Fruit fly (Drosophila melanogaster) Kc167 (cell line): ENCODE data around the gene mats.

Source experiments
- Myc ChIP-seq: fragments of >200 bp; optimal IDR thresholded peaks from 2 replicates; lab custom pipeline; 2017; ENCODE audit warnings: missing external identifiers
- Sin3A ChIP-seq: fragments of >200 bp; optimal IDR thresholded peaks from 2 replicates; lab custom pipeline; 2018; ENCODE audit warnings: missing external identifiers
- h ChIP-seq: fragments of >200 bp; optimal IDR thresholded peaks from 3 replicates; lab custom pipeline; 2018; ENCODE audit warnings: missing external identifiers
- insv ChIP-seq: fragments of >200 bp; optimal IDR thresholded peaks from 3 replicates; lab custom pipeline; 2018; ENCODE audit warnings: missing external identifiers
- psq ChIP-seq: fragments of >200 bp; optimal IDR thresholded peaks from 2 replicates; lab custom pipeline; 2017; ENCODE audit warnings: missing external identifiers
- ttk ChIP-seq: sonication (Bioruptor generic); optimal IDR thresholded peaks from 2 replicates; lab custom pipeline; 2017; ENCODE audit warnings: missing external identifiers

The mats gene

DNA sequence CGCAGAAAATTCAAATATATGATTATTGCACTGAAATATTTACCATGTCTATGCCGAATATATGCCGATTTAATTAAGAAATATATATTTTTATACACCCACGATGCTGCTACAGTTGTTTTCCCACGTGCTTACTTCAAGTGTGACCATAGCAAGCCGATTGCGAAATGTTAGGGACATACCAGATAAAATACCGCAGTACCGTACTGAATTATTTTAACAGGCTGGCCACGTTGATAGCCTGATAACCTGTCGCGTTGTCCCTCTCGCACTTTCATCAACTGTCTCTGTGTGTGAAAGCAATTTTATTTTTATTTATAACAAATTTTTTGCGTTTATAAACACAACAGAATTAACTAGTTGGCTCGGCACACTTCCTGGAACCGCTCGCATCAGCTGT is at the start of gene mats, which contains the start of gene Nop56:
mats (plus strand) TSS at position 251 of the 400 bp plus-strand sequence.
Nop56 (minus strand) TSS at position 158 of the 400 bp plus-strand sequence.
- no peak for TF ChIP-seq h
- TF ChIP-seq ttk (lab: Kevin White, UChicago): no peak
- TF ChIP-seq Myc (lab: Kevin White, UChicago): no peak
- TF ChIP-seq psq: no peak
- no peak for TF ChIP-seq insv (lab: Kevin White, UChicago)
- TF ChIP-seq Sin3A: no peak

DNA sequence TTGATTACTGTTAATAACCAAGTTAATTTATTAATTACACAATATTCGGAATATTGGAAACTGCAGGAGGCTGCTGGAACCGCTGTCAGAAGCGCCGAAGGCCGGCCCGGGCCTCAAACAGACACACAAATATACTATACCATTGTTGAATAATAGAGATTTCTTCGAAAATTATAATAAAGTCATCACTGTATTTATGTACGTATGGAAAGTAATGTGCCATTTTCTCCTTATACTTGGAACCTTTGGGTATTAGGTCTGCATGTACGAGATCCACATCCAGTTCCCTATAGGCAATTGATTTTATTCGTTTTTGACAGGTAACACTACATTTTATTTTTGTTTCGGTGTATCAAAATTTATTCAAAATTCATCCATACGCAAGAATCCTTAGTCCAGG is 48.4 kb upstream of the mats start, which contains the start of gene CG7069:
CG7069 (plus strand) TSS at position 301 of the 400 bp plus-strand sequence.
- TF ChIP-seq h: no peak
- TF ChIP-seq insv (lab: Kevin White, UChicago): no peak
- TF ChIP-seq psq: no peak
- no peak for TF ChIP-seq Sin3A
- no peak for TF ChIP-seq Myc (lab: Kevin White, UChicago)
- no peak for TF ChIP-seq ttk (lab: Kevin White, UChicago)

DNA sequence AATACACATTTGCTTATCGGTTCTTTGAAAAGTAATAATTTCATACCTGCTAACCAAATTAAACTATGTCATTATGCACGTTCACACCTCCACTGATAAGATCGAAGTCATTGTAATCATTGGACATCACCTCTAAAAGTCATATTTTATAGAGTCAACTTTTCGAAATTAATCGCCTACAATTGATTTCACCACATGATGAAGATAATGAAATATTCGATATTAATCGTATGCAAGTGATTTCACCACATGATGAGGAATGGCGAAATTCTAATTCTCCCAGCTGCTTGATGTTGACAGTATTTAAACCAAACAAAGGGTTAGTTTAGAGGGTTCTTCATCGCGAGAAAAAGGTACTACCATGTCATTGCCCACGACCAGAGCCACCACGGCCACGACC is 45.3 kb upstream of the mats start, which contains the start of gene CG18596:
CG18596 (plus strand) TSS at position 250 of the 400 bp plus-strand sequence.
- no peak for TF ChIP-seq insv (lab: Kevin White, UChicago)

DNA sequence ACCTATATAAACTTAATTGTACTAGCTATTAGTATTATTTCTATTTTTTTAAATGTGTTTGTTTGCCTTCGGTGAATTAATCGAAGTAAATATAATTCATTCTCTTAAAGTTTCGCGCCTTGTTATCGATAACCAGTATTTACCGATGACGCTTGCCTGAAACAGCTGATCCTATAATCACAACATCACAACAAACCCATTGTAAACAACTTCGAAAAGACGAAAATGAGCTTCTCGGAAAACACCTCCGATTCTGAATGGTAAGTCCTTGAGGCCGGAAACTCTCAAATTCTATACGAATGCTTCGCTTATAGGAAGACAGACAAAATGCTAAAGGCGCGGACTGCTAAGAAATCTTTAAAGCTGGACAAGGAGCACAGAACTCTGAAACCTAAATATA is 41.0 kb upstream of the mats start, which contains the start of gene CG34149:
CG34149 (plus strand) TSS at position 187 of the 400 bp plus-strand sequence.
- no peak for TF ChIP-seq h
- no peak for TF ChIP-seq ttk (lab: Kevin White, UChicago)
- no peak for TF ChIP-seq psq
- TF ChIP-seq insv (lab: Kevin White, UChicago): no peak

DNA sequence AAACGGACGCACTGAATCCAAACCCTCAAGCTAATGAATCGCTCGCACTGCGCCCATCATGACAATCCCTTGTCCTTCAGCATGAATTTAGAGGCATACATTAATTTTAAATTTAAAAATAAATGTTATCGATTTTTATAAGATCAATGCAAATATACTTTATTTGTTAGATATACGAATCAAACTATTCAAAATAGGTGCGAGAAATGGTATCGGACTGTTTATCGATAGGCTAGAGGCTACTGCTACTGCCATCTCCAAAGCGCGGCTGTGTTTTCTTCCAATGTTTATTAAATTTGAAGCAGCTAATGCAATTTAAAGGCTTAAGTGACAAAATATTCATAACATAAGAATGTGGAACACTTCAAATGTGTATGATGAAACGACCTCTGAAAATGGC is 39.9 kb upstream of the mats start, which contains the start of gene CG43342:
CG43342 (plus strand) TSS at position 264 of the 400 bp plus-strand sequence.
- TF ChIP-seq psq: no peak
- no peak for TF ChIP-seq ttk (lab: Kevin White, UChicago)
- TF ChIP-seq h: no peak
- TF ChIP-seq insv (lab: Kevin White, UChicago): no peak
- no peak for TF ChIP-seq Sin3A
- TF ChIP-seq Myc (lab: Kevin White, UChicago): no peak

DNA sequence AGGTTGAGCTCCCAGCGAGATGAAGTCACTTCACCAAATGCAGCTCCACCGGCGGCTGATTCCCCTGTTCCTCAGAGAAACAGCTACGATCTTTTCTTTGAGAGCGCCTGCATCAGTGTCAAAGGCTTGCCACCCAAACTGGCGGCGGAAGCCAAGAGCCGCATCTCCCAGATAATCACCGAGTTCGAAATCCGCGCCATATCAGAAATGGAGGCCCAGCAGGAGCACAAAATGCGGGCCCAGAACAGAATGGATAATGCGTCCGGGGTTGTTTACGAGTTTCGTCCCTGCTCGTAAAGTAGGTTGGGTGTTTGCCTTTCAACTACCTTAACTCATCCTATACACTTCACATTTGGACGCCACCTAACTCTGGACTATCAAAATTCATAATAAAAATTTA is 39.2 kb upstream of the mats start, which contains the start of gene Gpdh3:
Gpdh3 (plus strand) TSS at position 301 of the 400 bp plus-strand sequence.
- TF ChIP-seq ttk (lab: Kevin White, UChicago) (no peak), h (no peak), Myc (lab: Kevin White, UChicago) (no peak), Sin3A (no peak), psq (no peak), insv (lab: Kevin White, UChicago) (no peak)

DNA sequence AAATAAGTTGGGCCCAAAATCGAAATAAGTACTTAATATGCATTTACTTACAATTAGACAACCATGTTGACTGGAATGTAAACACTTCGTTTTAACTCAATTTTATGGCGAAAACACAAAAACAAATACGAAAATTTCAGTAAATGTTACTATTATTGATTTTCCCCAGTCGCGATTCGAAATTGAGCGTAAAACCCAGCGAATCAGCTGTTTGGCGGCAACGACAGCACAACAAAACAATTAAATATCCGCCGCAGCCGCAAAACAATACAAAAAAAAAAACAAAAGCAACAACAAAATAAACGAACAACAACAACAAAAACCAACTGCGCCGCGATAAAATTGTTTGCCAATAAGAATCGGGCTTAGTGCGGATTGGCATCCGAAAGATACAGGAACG is 31.3 kb upstream of the mats start, which contains the start of the genes CAH8 and CG7059:
CAH8 (minus strand) TSS at position 101 of the 400 bp plus-strand sequence.
CG7059 (plus strand) TSS at position 167 of the 400 bp plus-strand sequence.
- no peak for TF ChIP-seq insv (lab: Kevin White, UChicago)
- no peak for TF ChIP-seq h
- TF ChIP-seq Myc (lab: Kevin White, UChicago): no peak
- no peak for TF ChIP-seq Sin3A
- no peak for TF ChIP-seq ttk (lab: Kevin White, UChicago)
- TF ChIP-seq psq: no peak

DNA sequence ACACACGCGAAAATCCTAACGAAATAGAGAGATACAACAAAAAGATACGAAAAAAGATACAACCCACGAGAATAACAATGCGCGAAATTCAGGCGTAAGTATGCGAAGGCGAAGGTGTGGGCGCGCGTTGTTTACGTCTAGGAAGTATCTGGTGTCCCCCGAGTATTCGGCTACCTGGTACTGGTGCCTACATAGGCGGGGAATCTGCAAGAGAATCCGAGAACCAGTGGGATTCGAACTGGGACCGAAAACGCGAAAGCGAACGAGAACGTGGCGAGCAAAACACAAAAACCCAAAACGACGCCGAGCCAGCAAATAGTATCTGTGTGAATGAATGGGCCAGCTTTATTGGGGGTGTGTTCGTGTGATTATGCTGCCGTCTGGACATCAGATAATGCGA is 30.9 kb upstream of the mats start:
- TF ChIP-seq Myc (lab: Kevin White, UChicago): no peak
- TF ChIP-seq h: no peak
- TF ChIP-seq insv (lab: Kevin White, UChicago): no peak
- TF ChIP-seq ttk (lab: Kevin White, UChicago): no peak
- TF ChIP-seq Sin3A: no peak
- TF ChIP-seq psq: no peak

DNA sequence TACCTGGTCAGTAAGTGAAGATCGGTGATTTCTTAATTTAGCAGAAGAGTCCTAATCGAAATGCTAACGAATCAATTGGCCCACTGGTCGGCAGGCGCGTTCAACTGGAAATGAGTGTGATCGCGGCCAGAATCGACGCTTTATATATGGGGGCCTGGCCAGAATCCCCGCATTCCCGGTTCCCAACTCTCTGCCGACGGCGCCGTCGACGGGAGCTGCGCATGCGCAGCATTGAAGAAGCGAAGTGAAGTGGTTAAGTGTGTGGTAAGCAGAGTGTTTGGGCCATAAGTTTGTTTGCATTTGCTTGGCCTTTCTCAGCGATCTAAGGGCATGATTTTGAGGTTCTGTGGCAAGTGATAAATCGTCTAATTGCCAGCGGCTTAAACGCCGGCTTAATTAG is 27.0 kb upstream of the mats start, which contains the start of gene CG13857:
CG13857 (minus strand) TSS at position 101 of the 400 bp plus-strand sequence.
- TF ChIP-seq insv (lab: Kevin White, UChicago) (no peak), Sin3A (no peak), Myc (lab: Kevin White, UChicago) (no peak), psq (no peak), ttk (lab: Kevin White, UChicago) (no peak), h (no peak)

DNA sequence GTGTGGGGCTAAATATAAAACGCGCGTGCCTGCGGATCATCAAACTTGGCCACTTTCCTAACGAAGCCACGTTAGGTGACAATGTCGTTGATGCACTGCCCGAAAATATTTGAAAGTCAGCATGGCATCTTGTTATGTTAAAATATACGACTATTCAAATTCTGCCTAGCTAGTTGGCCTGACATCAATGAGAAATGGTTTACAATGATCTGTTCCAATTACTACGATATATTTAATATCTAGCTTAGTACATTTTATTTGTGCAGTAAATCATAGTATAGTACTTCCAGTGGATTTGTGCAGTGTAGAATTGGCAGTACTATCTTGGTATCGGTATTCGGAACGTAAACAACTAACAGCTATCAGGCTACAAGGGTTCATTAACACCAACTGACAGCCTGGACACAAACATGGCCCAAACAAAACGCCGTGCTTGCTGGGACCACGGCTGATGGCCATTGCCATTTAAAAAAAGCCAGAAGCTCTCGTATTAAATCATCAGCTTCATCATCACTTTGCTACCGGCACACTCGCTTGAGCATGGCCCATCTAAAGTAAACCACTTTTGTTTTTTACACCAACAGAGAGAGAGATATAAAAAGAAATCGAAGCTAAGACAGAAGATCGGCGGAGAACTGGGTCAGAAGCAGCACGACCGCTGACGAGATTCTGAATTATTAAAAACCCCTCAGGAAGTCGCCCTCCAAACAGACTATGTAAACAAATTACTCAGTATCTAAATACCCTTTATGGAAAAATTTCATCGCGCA is 25.4 kb upstream of the mats start:
- no peak for TF ChIP-seq h
- TF ChIP-seq psq: no peak
- TF ChIP-seq Myc (lab: Kevin White, UChicago): no peak
- no peak for TF ChIP-seq ttk (lab: Kevin White, UChicago)
- TF ChIP-seq Sin3A: no peak
- no peak for TF ChIP-seq insv (lab: Kevin White, UChicago)

DNA sequence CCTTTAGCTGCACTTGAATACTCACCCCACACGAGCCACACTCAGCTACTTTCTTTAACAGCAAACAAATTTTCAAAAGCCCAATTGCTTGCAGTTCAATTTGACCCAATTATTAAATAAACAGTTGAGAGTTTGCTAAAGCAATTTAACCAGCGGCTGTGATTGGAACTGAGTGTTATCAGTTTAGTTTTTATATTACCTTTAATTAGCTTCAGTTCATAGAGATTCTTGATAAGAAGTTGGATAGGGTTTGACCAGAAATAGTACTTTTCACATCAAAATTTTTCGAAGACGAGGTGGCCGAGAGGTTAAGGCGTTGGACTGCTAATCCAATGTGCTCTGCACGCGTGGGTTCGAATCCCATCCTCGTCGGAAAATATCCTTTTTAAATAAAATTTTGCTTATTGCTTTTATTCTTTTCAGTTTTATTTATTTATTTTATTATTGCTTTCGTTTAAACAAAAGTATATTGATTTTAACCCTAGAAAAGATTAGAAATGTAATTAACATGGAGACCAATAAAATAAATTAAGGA is 24.7 kb upstream of the mats start:
- TF ChIP-seq psq (no peak), Myc (lab: Kevin White, UChicago) (no peak), h (no peak), insv (lab: Kevin White, UChicago) (no peak), ttk (lab: Kevin White, UChicago) (no peak), Sin3A (no peak)

DNA sequence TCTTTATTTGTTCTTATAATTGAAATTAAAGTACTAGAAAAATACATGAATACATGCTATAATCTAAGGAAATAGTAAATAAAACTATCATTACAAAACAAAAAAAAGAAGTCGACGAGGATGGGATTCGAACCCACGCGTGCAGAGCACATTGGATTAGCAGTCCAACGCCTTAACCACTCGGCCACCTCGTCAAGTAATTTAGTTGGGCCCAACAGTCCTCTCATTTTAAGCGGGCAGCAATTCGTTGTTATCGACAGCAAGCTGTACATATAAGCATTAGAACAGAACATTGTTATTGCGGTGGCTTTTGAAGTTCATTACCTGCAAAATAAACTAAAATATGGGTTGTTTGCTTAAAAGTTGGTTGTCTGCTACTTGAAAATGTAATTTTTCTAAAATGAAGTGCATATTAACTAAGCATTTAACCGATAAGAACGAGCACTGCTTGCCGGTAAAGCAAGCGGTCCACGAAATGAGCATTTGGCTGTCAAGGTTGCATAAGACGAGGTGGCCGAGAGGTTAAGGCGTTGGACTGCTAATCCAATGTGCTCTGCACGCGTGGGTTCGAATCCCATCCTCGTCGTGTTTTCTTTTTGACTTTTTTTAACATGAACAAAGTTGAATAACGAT is 23.8 kb upstream of the mats start:
- TF ChIP-seq psq: no peak
- no peak for TF ChIP-seq Sin3A
- TF ChIP-seq ttk (lab: Kevin White, UChicago): no peak
- no peak for TF ChIP-seq h
- no peak for TF ChIP-seq insv (lab: Kevin White, UChicago)
- TF ChIP-seq Myc (lab: Kevin White, UChicago): no peak
